Fruit fly (Drosophila melanogaster) whole organism: Measurements from ENCODE around the gene CycA.

Source experiments
- CG8478 ChIP-seq: fragments of >200 bp; optimal IDR thresholded peaks from 2 replicates; lab custom pipeline; 2018; ENCODE audit warnings: inconsistent platforms
- Dll ChIP-seq: fragments of >200 bp; optimal IDR thresholded peaks from 2 replicates; lab custom pipeline; 2017
- EcR ChIP-seq, 2 experiments: fragments of >200 bp; optimal IDR thresholded peaks; 2 replicates each; lab custom pipeline; 2017; ENCODE audit warnings: missing biosample characterization in 2 of 2, missing genetic modification characterization in 2 of 2, missing genetic modification reagents in 2 of 2
- pan ChIP-seq: fragments of >200 bp; optimal IDR thresholded peaks from 2 replicates; lab custom pipeline; 2017
- psq ChIP-seq: fragments of >200 bp; optimal IDR thresholded peaks from 2 replicates; lab custom pipeline; 2017
- usp ChIP-seq: fragments of >200 bp; optimal IDR thresholded peaks from 2 replicates; lab custom pipeline; 2017; ENCODE audit warnings: missing biosample characterization, missing genetic modification characterization, mixed read lengths

DNA sequence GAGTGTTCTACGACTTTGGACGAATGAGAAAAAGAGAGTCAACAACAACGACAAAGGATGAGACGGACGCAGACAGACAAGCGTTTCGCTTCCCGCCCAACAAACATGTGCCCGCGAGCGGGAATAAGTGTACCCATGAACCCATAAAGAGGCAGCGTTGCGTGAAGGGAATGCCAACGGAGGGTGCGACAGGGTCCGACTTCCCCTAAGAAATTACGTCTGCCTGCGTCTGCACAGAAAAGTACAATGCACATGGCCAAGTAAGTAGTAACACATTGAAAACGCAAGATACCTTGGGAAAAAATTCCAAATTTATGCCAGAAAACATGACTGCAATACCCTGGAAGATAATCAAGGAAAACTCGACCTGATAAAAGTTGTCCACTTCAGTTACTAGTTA is 2.2 kb downstream of the CycA start:
- TF ChIP-seq usp (GFP tag; lab: Kevin White, UChicago) (no peak), psq (no peak), CG8478 (no peak), Dll (lab: Kevin White, UChicago) (no peak), EcR (GFP tag; optimal IDR thresholded peaks at IDR 0.05; lab: Kevin White, UChicago) (no peak), pan (lab: Kevin White, UChicago) (no peak)
